ENCODE assay signal across 4 worm cellular contexts in genomic region chrX:4711698-4712329, ce11.
TF ChIP-seq lines count a peak whose summit lies in the region.

dnj-14 (minus strand) TSS chrX:4711748.
glit-1 (plus strand) TSS chrX:4712279.

TF ChIP-seq in whole organism, L2 larva, 48 proteins besides CTCF, POLR2A, EP300 and RAD21 (continues in another document):
- TF ChIP-seq ceh-82 (tag; optimal IDR thresholded peaks at IDR 0.05; lab: Kevin White, UChicago) = peak; percentile 1
- TF ChIP-seq unc-62 (GFP tag; optimal IDR thresholded peaks at IDR 0.05; lab: Kevin White, UChicago) = no peak
- peak; percentile 95 for TF ChIP-seq crh-2 (tag; optimal IDR thresholded peaks at IDR 0.05; lab: Kevin White, UChicago)
- TF ChIP-seq sma-3 (GFP tag; optimal IDR thresholded peaks at IDR 0.05; lab: Kevin White, UChicago) = peak; percentile 91
- TF ChIP-seq nhr-25 (tag; optimal IDR thresholded peaks at IDR 0.05; lab: Kevin White, UChicago) = peak; percentile 90
- peak; percentile 92 for TF ChIP-seq sma-9 (GFP tag; optimal IDR thresholded peaks at IDR 0.05; lab: Kevin White, UChicago)
- TF ChIP-seq sma-9 (tag; optimal IDR thresholded peaks at IDR 0.05; lab: Kevin White, UChicago) = no peak
- TF ChIP-seq ztf-4 (tag; optimal IDR thresholded peaks at IDR 0.05; lab: Kevin White, UChicago) = peak; percentile 43
- TF ChIP-seq snpc-4 (tag; optimal IDR thresholded peaks at IDR 0.05; lab: Kevin White, UChicago) = peak; percentile 66
- TF ChIP-seq alr-1 (tag; optimal IDR thresholded peaks at IDR 0.05; lab: Kevin White, UChicago) = no peak
- peak; percentile 52 for TF ChIP-seq Y55F3AM.14 (GFP tag; optimal IDR thresholded peaks at IDR 0.05; lab: Kevin White, UChicago)
- TF ChIP-seq lin-11 (tag; optimal IDR thresholded peaks at IDR 0.05; lab: Kevin White, UChicago) = peak; percentile 79
- peak; percentile 77 for TF ChIP-seq nhr-21 (tag; optimal IDR thresholded peaks at IDR 0.05; lab: Kevin White, UChicago)
- TF ChIP-seq nhr-129 (tag; optimal IDR thresholded peaks at IDR 0.05; lab: Kevin White, UChicago) = peak; percentile 94
- no peak for TF ChIP-seq nhr-10 (tag; optimal IDR thresholded peaks at IDR 0.05; lab: Kevin White, UChicago)
- TF ChIP-seq peb-1 (tag; optimal IDR thresholded peaks at IDR 0.05; lab: Kevin White, UChicago) = no peak
- peak; percentile 97 for TF ChIP-seq fos-1 (tag; optimal IDR thresholded peaks at IDR 0.05; lab: Kevin White, UChicago)
- peak; percentile 67 for TF ChIP-seq sem-4 (tag; optimal IDR thresholded peaks at IDR 0.05; lab: Kevin White, UChicago)
- TF ChIP-seq egl-27 (tag; optimal IDR thresholded peaks at IDR 0.05; lab: Kevin White, UChicago) = peak; percentile 79
- peak; percentile 69 for TF ChIP-seq blmp-1 (tag; optimal IDR thresholded peaks at IDR 0.05; lab: Kevin White, UChicago; ENCODE audit: insufficient read depth)
- TF ChIP-seq F13H6.1 (tag; optimal IDR thresholded peaks at IDR 0.05; lab: Kevin White, UChicago) = peak; percentile 94
- TF ChIP-seq ama-1 (optimal IDR thresholded peaks at IDR 0.05; lab: Kevin White, UChicago) = no peak
- peak; percentile 48 to 76 for TF ChIP-seq mdl-1 (tag; optimal IDR thresholded peaks at IDR 0.05; lab: Kevin White, UChicago)

TF ChIP-seq in whole organism, L4 larva, 104 proteins besides CTCF, POLR2A, EP300 and RAD21 (continues in another document):
- no peak for TF ChIP-seq Y48G9A.11 (GFP tag; IDR thresholded peaks at IDR 0.05; lab: Robert Waterston, UW)
- TF ChIP-seq egl-43 (GFP tag; IDR thresholded peaks at IDR 0.05; lab: Robert Waterston, UW) = peak; percentile 66; the same call in 1 of the 2 replicates
- TF ChIP-seq ceh-28 (tag; optimal IDR thresholded peaks at IDR 0.05; lab: Kevin White, UChicago) = peak; percentile 16
- no peak for TF ChIP-seq skn-1 (tag; optimal IDR thresholded peaks at IDR 0.05; lab: Kevin White, UChicago)
- TF ChIP-seq lsy-2 (tag; optimal IDR thresholded peaks at IDR 0.05; lab: Kevin White, UChicago) = peak; percentile 95 to 98
- peak; percentile 15 for TF ChIP-seq zfp-2 (tag; optimal IDR thresholded peaks at IDR 0.05; lab: Kevin White, UChicago)
- TF ChIP-seq F37D6.2 (tag; optimal IDR thresholded peaks at IDR 0.05; lab: Kevin White, UChicago) = peak; percentile 57
- TF ChIP-seq mep-1 (tag; optimal IDR thresholded peaks at IDR 0.05; lab: Kevin White, UChicago) = peak; percentile 94
- peak; percentile 82 for TF ChIP-seq nhr-6 (tag; optimal IDR thresholded peaks at IDR 0.05; lab: Kevin White, UChicago)
- TF ChIP-seq T26A8.4 (GFP tag; IDR thresholded peaks at IDR 0.05; lab: Robert Waterston, UW) = peak; percentile 82
- peak; percentile 95 for TF ChIP-seq nhr-77 (tag; optimal IDR thresholded peaks at IDR 0.05; lab: Kevin White, UChicago)
- TF ChIP-seq daf-19 (GFP tag; conservative IDR thresholded peaks at IDR 0.05; lab: Robert Waterston, UW) = no peak
- TF ChIP-seq nhr-48 (tag; optimal IDR thresholded peaks at IDR 0.05; lab: Kevin White, UChicago) = peak; percentile 60
- TF ChIP-seq pha-4 (GFP tag; IDR thresholded peaks at IDR 0.05; lab: Robert Waterston, UW) = peak; percentile 71
- no peak for TF ChIP-seq pha-4 (tag; optimal IDR thresholded peaks at IDR 0.05; lab: Kevin White, UChicago)
- peak; percentile 83 for TF ChIP-seq nhr-28 (tag; optimal IDR thresholded peaks at IDR 0.05; lab: Kevin White, UChicago)
- TF ChIP-seq nhr-76 (tag; optimal IDR thresholded peaks at IDR 0.05; lab: Kevin White, UChicago) = no peak
- peak; percentile 57; the same call in 1 of the 2 replicates for TF ChIP-seq vab-7 (GFP tag; IDR thresholded peaks at IDR 0.05; lab: Robert Waterston, UW)
- peak; percentile 54 for TF ChIP-seq fkh-10 (GFP tag; optimal IDR thresholded peaks at IDR 0.05; lab: Kevin White, UChicago)
- TF ChIP-seq nhr-42 (GFP tag; IDR thresholded peaks at IDR 0.05; lab: Robert Waterston, UW) = peak; percentile 85
- peak; percentile 30; the same call in 1 of the 2 replicates for TF ChIP-seq arid-1 (GFP tag; conservative IDR thresholded peaks at IDR 0.05; lab: Robert Waterston, UW)
- no peak for TF ChIP-seq ZK337.2 (GFP tag; IDR thresholded peaks at IDR 0.05; lab: Robert Waterston, UW)
- peak; percentile 69 for TF ChIP-seq ceh-20 (GFP tag; IDR thresholded peaks at IDR 0.05; lab: Robert Waterston, UW)
- TF ChIP-seq fos-1 (tag; optimal IDR thresholded peaks at IDR 0.05; lab: Kevin White, UChicago) = no peak

TF ChIP-seq in whole organism, late embryonic, 69 proteins besides CTCF, POLR2A, EP300 and RAD21 (continues in another document):
- no peak for TF ChIP-seq pros-1 (tag; optimal IDR thresholded peaks at IDR 0.05; lab: Kevin White, UChicago)
- no peak for TF ChIP-seq hlh-15 (tag; optimal IDR thresholded peaks at IDR 0.05; lab: Kevin White, UChicago)
- no peak for TF ChIP-seq pha-2 (tag; optimal IDR thresholded peaks at IDR 0.05; lab: Kevin White, UChicago)
- peak; percentile 38 for TF ChIP-seq dve-1 (tag; optimal IDR thresholded peaks at IDR 0.05; lab: Kevin White, UChicago)
- TF ChIP-seq ceh-48 (tag; optimal IDR thresholded peaks at IDR 0.05; lab: Kevin White, UChicago) = peak; percentile 44
- peak; percentile 16 for TF ChIP-seq K09A11.1 (tag; optimal IDR thresholded peaks at IDR 0.05; lab: Kevin White, UChicago; ENCODE audit: insufficient read depth)
- peak; percentile 60 for TF ChIP-seq syd-9 (tag; optimal IDR thresholded peaks at IDR 0.05; lab: Kevin White, UChicago)
- TF ChIP-seq sox-4 (tag; optimal IDR thresholded peaks at IDR 0.05; lab: Kevin White, UChicago) = no peak
- TF ChIP-seq ceh-2 (tag; optimal IDR thresholded peaks at IDR 0.05; lab: Kevin White, UChicago) = peak; percentile 65
- no peak for TF ChIP-seq che-1 (tag; optimal IDR thresholded peaks at IDR 0.05; lab: Kevin White, UChicago)
- TF ChIP-seq npax-4 (tag; optimal IDR thresholded peaks at IDR 0.05; lab: Kevin White, UChicago) = no peak
- TF ChIP-seq pha-4 (tag; optimal IDR thresholded peaks at IDR 0.05; lab: Kevin White, UChicago) = no peak
- peak; percentile 55 for TF ChIP-seq ets-4 (tag; optimal IDR thresholded peaks at IDR 0.05; lab: Kevin White, UChicago)
- TF ChIP-seq lim-6 (tag; optimal IDR thresholded peaks at IDR 0.05; lab: Kevin White, UChicago) = peak; percentile 6
- TF ChIP-seq unc-86 (tag; optimal IDR thresholded peaks at IDR 0.05; lab: Kevin White, UChicago) = no peak
- TF ChIP-seq nhr-232 (tag; optimal IDR thresholded peaks at IDR 0.05; lab: Kevin White, UChicago) = no peak
- no peak for TF ChIP-seq K02D7.2 (tag; optimal IDR thresholded peaks at IDR 0.05; lab: Kevin White, UChicago)
- TF ChIP-seq ceh-34 (tag; optimal IDR thresholded peaks at IDR 0.05; lab: Kevin White, UChicago) = peak; percentile 81
- no peak for TF ChIP-seq hlh-13 (GFP tag; optimal IDR thresholded peaks at IDR 0.05; lab: Kevin White, UChicago)
- no peak for TF ChIP-seq ahr-1 (tag; optimal IDR thresholded peaks at IDR 0.05; lab: Kevin White, UChicago)
- no peak for TF ChIP-seq fkh-10 (GFP tag; optimal IDR thresholded peaks at IDR 0.05; lab: Kevin White, UChicago)
- no peak for TF ChIP-seq ceh-30 (tag; optimal IDR thresholded peaks at IDR 0.05; lab: Kevin White, UChicago)
- TF ChIP-seq pqm-1 (tag; optimal IDR thresholded peaks at IDR 0.05; lab: Kevin White, UChicago) = peak; percentile 68
- no peak for TF ChIP-seq zip-5 (tag; optimal IDR thresholded peaks at IDR 0.05; lab: Kevin White, UChicago)
- no peak for TF ChIP-seq mec-3 (tag; optimal IDR thresholded peaks at IDR 0.05; lab: Kevin White, UChicago; ENCODE audit: borderline replicate concordance)
- TF ChIP-seq eyg-1 (tag; optimal IDR thresholded peaks at IDR 0.05; lab: Kevin White, UChicago) = peak; percentile 35

TF ChIP-seq in whole organism, mixed stage, embryonic, 35 proteins besides CTCF, POLR2A, EP300 and RAD21 (continues in another document):
- TF ChIP-seq pha-4 (tag; optimal IDR thresholded peaks at IDR 0.05; lab: Kevin White, UChicago) (peak; percentile 100), cnd-1 (tag; optimal IDR thresholded peaks at IDR 0.05; lab: Kevin White, UChicago) (peak; percentile 57), mab-5 (tag; optimal IDR thresholded peaks at IDR 0.05; lab: Kevin White, UChicago) (no peak), hlh-1 (tag; optimal IDR thresholded peaks at IDR 0.05; lab: Kevin White, UChicago) (peak; percentile 72), sptf-1 (tag; optimal IDR thresholded peaks at IDR 0.05; lab: Kevin White, UChicago) (peak; percentile 72), nhr-12 (tag; optimal IDR thresholded peaks at IDR 0.05; lab: Kevin White, UChicago) (no peak), nhr-2 (tag; optimal IDR thresholded peaks at IDR 0.05; lab: Kevin White, UChicago) (no peak), nhr-237 (tag; optimal IDR thresholded peaks at IDR 0.05; lab: Kevin White, UChicago) (peak; percentile 68), zip-8 (tag; optimal IDR thresholded peaks at IDR 0.05; lab: Kevin White, UChicago) (no peak), ceh-83 (GFP tag; optimal IDR thresholded peaks at IDR 0.05; lab: Kevin White, UChicago) (peak; percentile 17), ceh-39 (tag; optimal IDR thresholded peaks at IDR 0.05; lab: Kevin White, UChicago) (peak; percentile 47), elt-1 (tag; optimal IDR thresholded peaks at IDR 0.05; lab: Kevin White, UChicago; ENCODE audit: borderline replicate concordance, insufficient read depth) (no peak), tbx-8 (GFP tag; optimal IDR thresholded peaks at IDR 0.05; lab: Kevin White, UChicago) (no peak), mls-2 (tag; optimal IDR thresholded peaks at IDR 0.05; lab: Kevin White, UChicago) (peak; percentile 62), lsy-2 (tag; optimal IDR thresholded peaks at IDR 0.05; lab: Kevin White, UChicago) (peak; percentile 97), lin-32 (GFP tag; optimal IDR thresholded peaks at IDR 0.05; lab: Kevin White, UChicago) (no peak), unc-120 (tag; optimal IDR thresholded peaks at IDR 0.05; lab: Kevin White, UChicago; ENCODE audit: poor library complexity, severe bottlenecking) (peak; percentile 86), bed-3 (GFP tag; optimal IDR thresholded peaks at IDR 0.05; lab: Kevin White, UChicago) (peak; percentile 3), lin-13 (tag; optimal IDR thresholded peaks at IDR 0.05; lab: Kevin White, UChicago) (peak; percentile 92), blmp-1 (tag; optimal IDR thresholded peaks at IDR 0.05; lab: Kevin White, UChicago) (no peak), drap-1 (GFP tag; optimal IDR thresholded peaks at IDR 0.05; lab: Kevin White, UChicago) (peak; percentile 70), snpc-4 (tag; optimal IDR thresholded peaks at IDR 0.05; lab: Kevin White, UChicago) (no peak), ham-2 (GFP tag; optimal IDR thresholded peaks at IDR 0.05; lab: Kevin White, UChicago) (no peak), flh-1 (GFP tag; optimal IDR thresholded peaks at IDR 0.05; lab: Kevin White, UChicago) (no peak), sem-2 (GFP tag; optimal IDR thresholded peaks at IDR 0.05; lab: Kevin White, UChicago) (no peak), nhr-76 (tag; optimal IDR thresholded peaks at IDR 0.05; lab: Kevin White, UChicago) (no peak), elt-3 (tag; optimal IDR thresholded peaks at IDR 0.05; lab: Kevin White, UChicago) (no peak), unc-62 (GFP tag; optimal IDR thresholded peaks at IDR 0.05; lab: Kevin White, UChicago) (peak; percentile 77), ztf-11 (tag; optimal IDR thresholded peaks at IDR 0.05; lab: Kevin White, UChicago) (peak; percentile 56), nhr-28 (tag; optimal IDR thresholded peaks at IDR 0.05; lab: Kevin White, UChicago) (peak; percentile 30)
